Fruit fly (Drosophila melanogaster): ENCODE results near the gene Cyp12e1.

DNA sequence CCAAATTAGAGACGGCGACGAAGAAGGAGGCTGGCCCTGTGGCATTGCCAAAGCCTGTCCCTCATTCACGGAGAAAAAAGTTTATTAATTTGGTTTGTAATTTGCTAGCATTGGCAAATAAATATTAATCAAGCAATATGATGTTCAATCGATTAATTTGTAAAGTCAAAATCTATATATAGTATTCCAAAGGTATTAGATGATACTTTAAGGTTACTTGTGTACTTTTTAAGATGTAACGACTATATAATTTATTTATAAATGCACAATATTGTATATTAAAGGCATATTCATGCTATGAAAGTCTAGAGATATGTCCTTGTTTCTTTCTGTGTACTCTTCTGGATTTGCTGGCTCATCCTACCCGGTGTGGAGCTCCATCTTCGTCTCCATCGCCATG lies 37.2 kb downstream of the Cyp12e1 start:
- TF ChIP-seq sv (GFP tag; optimal IDR thresholded peaks at IDR 0.05) (no peak), Jra (GFP tag; optimal IDR thresholded peaks at IDR 0.05) (no peak), Sp1 (GFP tag; optimal IDR thresholded peaks at IDR 0.05) (no peak), OdsH (GFP tag; optimal IDR thresholded peaks at IDR 0.05) (no peak)
